Fruit fly (Drosophila melanogaster): ENCODE data around the gene CG14451.

The CG14451 gene

dm6 chr3L:22671699-22672276, 50.1 kb downstream of the CG14451 start:
- TF ChIP-seq Sin3A (optimal IDR thresholded peaks at IDR 0.05) (no peak), h (optimal IDR thresholded peaks at IDR 0.05) (no peak), insv (optimal IDR thresholded peaks at IDR 0.05) (no peak), psq (optimal IDR thresholded peaks at IDR 0.05) (no peak), ttk (optimal IDR thresholded peaks at IDR 0.05) (no peak), Myc (optimal IDR thresholded peaks at IDR 0.05) (no peak)
